Worm (Caenorhabditis elegans): Measurements from ENCODE around the gene cacn-1.

Gene cacn-1

DNA sequence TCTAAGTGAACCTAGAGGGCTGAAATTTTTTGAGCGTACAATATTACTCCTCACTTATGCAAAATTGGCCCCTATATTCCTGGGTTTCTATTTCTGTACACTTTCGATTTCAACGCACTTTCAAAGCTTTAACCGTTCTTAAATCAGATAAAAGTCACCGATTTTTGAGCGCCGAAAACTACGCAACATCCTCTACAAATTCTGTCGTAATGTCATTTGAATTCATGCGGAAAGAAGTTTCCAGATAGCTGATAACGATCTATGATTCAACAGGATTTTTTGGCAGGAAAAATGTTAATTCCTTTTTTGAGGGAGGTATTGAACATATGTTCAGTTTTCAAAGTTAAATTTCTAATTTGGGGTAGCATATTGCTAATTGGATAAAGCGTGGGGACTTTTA is 29.1 kb downstream of the cacn-1 start:
- TF ChIP-seq aha-1 (tag): peak; percentile 79
- TF ChIP-seq zag-1 (tag; optimal IDR thresholded peaks at IDR 0.05): no peak

DNA sequence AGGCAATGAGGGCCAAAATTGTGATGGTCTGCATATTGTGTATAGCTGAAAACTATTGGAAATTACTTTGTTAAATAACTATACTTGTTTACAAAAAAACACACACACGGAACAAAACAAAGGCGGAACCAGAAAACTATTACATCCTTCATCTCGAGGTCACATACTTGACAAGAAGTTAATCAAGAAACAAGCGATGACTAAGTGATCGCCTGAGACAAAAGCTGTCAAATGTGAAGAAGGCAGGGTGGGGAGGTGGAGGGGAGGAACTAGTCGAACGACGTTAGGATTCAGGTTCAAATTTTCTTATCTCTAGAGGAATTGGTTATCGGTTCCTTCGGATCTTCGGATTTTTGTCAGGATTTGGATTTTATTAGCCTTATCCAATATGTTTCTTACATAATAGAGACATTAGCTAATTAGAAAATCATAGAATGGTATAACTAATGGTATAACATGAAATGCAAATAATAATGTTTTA is 32.7 kb downstream of the cacn-1 start, which contains the start of gene cpg-7:
Gene cpg-7, minus strand, starts transcription at position 51 of the 481 bp plus-strand sequence.
- no peak for TF ChIP-seq lir-3 (tag; optimal IDR thresholded peaks at IDR 0.05)
- TF ChIP-seq Y5F2A.4 (GFP tag; optimal IDR thresholded peaks at IDR 0.05): no peak
- no peak for TF ChIP-seq unc-62 (GFP tag; optimal IDR thresholded peaks at IDR 0.05 in 1 of 2)
- no peak for TF ChIP-seq unc-62 (tag; optimal IDR thresholded peaks at IDR 0.05)
- TF ChIP-seq attf-4 (tag; optimal IDR thresholded peaks at IDR 0.05): no peak
- TF ChIP-seq ztf-11 (tag; optimal IDR thresholded peaks at IDR 0.05): no peak
- TF ChIP-seq rbr-2 (tag; optimal IDR thresholded peaks at IDR 0.05): no peak
- TF ChIP-seq nhr-25 (tag; optimal IDR thresholded peaks at IDR 0.05; ENCODE audit: borderline replicate concordance, insufficient read depth): no peak
- TF ChIP-seq spr-3 (GFP tag; optimal IDR thresholded peaks at IDR 0.05): no peak
- no peak for TF ChIP-seq skn-1 (tag; optimal IDR thresholded peaks at IDR 0.05)
- no peak for TF ChIP-seq nhr-11 (tag; optimal IDR thresholded peaks at IDR 0.05)
- no peak for TF ChIP-seq F44E2.7 (GFP tag; IDR thresholded peaks at IDR 0.05)

ce11 chrII:14106164-14106563 is 35.8 kb downstream of the cacn-1 start:
- peak in 1 of 2 experiments; percentile 80 for TF ChIP-seq unc-62 (GFP tag; optimal IDR thresholded peaks at IDR 0.05 in 1 of 2)
- no peak for TF ChIP-seq unc-62 (tag; optimal IDR thresholded peaks at IDR 0.05)
- no peak for TF ChIP-seq zfp-3 (GFP tag; conservative IDR thresholded peaks at IDR 0.05)

ce11 chrII:14104470-14104869 is 37.5 kb downstream of the cacn-1 start, which contains the start of gene gur-4:
TSS of gene gur-4 (plus strand) at chrII:14104770.
- no peak for TF ChIP-seq lin-38 (GFP tag; IDR thresholded peaks at IDR 0.05)

- TF ChIP-seq unc-62 (GFP tag; optimal IDR thresholded peaks at IDR 0.05 in 1 of 2) (peak in 1 of 2 experiments; percentile 29), unc-62 (tag; optimal IDR thresholded peaks at IDR 0.05) (no peak), hmg-1.1 (GFP tag; IDR thresholded peaks at IDR 0.05) (no peak)
These were observed 39.8 kb downstream of the cacn-1 start for ce11 chrII:14102112-14102511.

- TF ChIP-seq attf-4 (tag; optimal IDR thresholded peaks at IDR 0.05): no peak
- TF ChIP-seq nhr-10 (tag; optimal IDR thresholded peaks at IDR 0.05): no peak
- TF ChIP-seq nhr-25 (tag; optimal IDR thresholded peaks at IDR 0.05; ENCODE audit: borderline replicate concordance, insufficient read depth): no peak
- TF ChIP-seq gei-8 (GFP tag; optimal IDR thresholded peaks at IDR 0.05): no peak
- no peak for TF ChIP-seq nhr-77 (tag; optimal IDR thresholded peaks at IDR 0.05)
- TF ChIP-seq lin-1 (GFP tag; IDR thresholded peaks at IDR 0.05): no peak
These were observed 41.0 kb downstream of the cacn-1 start, which contains the start of gene bkip-1 for ce11 chrII:14100963-14101362. TSS of gene bkip-1 (plus strand) at chrII:14101263.

DNA sequence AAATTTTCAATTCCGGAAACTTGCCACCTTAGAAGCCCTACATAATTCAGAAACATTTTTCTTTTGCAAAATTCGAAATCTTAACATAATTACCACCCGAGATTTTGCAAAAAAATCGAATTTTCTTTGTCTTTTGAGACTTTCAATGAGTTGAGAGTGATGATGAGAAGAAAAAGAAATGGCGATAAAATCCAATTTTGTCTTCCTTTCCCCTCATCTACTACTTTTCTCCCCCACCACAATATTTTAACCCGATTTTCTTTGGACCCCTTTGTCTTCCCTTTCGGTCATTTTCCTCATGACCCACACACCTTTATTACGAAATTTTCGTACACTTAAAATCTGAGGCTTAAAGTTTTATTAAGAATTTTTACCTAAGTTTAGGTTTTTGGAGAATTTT is 43.6 kb downstream of the cacn-1 start:
- TF ChIP-seq T26A8.4 (GFP tag; IDR thresholded peaks at IDR 0.05): no peak
- no peak for TF ChIP-seq unc-39 (tag; optimal IDR thresholded peaks at IDR 0.05)
- no peak for TF ChIP-seq egl-43 (GFP tag; IDR thresholded peaks at IDR 0.05)
- TF ChIP-seq ces-1 (GFP tag; optimal IDR thresholded peaks at IDR 0.05): no peak
- TF ChIP-seq ZK337.2 (GFP tag; IDR thresholded peaks at IDR 0.05): no peak
- TF ChIP-seq aha-1 (tag): no peak
- TF ChIP-seq spr-1 (tag; optimal IDR thresholded peaks at IDR 0.05): no peak

DNA sequence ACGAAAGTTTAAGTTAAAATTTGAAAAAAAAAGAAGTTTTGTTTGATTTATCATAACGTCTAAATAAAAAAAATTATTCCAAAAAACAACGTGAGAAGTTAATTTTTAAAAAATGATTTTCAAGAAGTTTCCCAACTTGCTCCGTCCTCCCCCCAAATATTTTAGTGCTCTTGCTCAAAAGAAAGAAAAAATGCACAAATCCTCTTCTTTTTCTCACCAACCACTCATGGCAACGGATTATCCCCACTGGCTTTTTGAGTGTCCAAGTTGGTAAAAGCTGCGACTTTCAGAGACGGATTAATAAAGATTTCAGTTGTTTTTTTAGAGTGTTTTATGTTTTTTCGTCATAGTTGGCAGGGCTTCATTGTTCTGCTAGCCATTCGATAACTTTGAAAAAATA is 44.4 kb downstream of the cacn-1 start, which contains the start of gene Y39G8C.2:
Gene Y39G8C.2, minus strand, starts transcription at position 101 of the 400 bp plus-strand sequence.
- TF ChIP-seq duxl-1 (tag; optimal IDR thresholded peaks at IDR 0.05; ENCODE audit: poor library complexity) (no peak), egl-43 (GFP tag; IDR thresholded peaks at IDR 0.05) (no peak), mep-1 (tag; optimal IDR thresholded peaks at IDR 0.05) (no peak), saeg-2 (GFP tag; IDR thresholded peaks at IDR 0.05) (no peak), zip-2 (tag; optimal IDR thresholded peaks at IDR 0.05) (no peak), daf-16 (GFP tag; optimal IDR thresholded peaks at IDR 0.05) (no peak), daf-16 (tag; optimal IDR thresholded peaks at IDR 0.05) (no peak), lir-3 (tag; optimal IDR thresholded peaks at IDR 0.05) (no peak), ceh-20 (GFP tag; IDR thresholded peaks at IDR 0.05) (no peak), nhr-41 (GFP tag; IDR thresholded peaks at IDR 0.05) (no peak), rbr-2 (tag; optimal IDR thresholded peaks at IDR 0.05) (no peak), gei-8 (GFP tag; optimal IDR thresholded peaks at IDR 0.05) (no peak), aha-1 (tag) (no peak), mxl-2 (GFP tag; conservative IDR thresholded peaks at IDR 0.05) (no peak)

All from whole organism, L4 larva.